Worm (Caenorhabditis elegans): Measurements from ENCODE around the gene alkb-8.
A peak's percentile ranks its signal among the peaks of the same experiment; 100 is the strongest.

alkb-8 gene

DNA sequence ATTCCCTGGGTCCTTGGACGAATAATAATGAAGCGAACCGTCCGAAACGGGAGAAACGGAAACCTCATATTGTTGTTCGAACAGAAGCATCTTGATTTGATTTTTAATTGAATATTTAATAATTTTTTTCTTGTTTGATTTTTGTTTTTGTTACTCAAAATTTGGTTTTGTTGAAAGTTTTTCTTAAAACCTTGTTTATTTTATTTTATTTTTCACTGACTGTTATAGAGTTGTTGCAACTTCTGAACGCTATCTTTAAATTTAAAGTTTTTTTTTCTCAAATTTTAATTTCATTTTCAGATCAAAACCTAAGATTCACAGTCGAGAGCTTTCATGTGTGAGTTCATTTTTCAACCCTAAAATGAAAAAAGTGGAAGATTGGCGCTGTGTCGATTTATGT lies at the start of gene alkb-8:
Gene alkb-8 (plus strand): TSS at position 301 of the 400 bp plus-strand sequence.
- TF ChIP-seq fkh-10 (GFP tag; optimal IDR thresholded peaks at IDR 0.05): no peak
- no peak for TF ChIP-seq dsc-1 (tag; optimal IDR thresholded peaks at IDR 0.05)
- no peak for TF ChIP-seq fkh-8 (tag; optimal IDR thresholded peaks at IDR 0.05)
- TF ChIP-seq efl-1 (optimal IDR thresholded peaks at IDR 0.05): no peak
- TF ChIP-seq efl-1 (GFP tag; optimal IDR thresholded peaks at IDR 0.05 in 1 of 2): no peak

DNA sequence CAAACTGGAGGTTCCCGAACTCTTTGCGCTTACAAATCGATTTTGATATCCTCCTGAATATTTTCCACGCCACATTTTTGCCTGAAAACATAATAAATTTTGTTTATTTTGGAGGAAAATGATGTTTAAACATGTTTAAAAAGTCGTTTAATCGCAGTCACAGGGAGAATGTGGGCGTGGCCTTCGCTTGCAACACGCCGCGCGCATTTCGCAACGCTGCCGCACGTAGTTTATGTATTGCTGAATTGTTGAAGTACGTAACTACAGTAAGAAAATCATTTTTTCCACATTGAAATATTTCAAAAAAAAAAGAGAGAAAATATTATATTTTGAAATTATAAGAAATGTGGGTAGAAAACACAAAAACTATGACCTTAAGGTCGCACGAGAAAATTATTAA lies 44.9 kb upstream of the alkb-8 start, which contains the start of gene C46F11.4:
Gene C46F11.4 (minus strand): TSS at position 81 of the 400 bp plus-strand sequence.
- TF ChIP-seq nhr-76 (tag; optimal IDR thresholded peaks at IDR 0.05) (no peak), efl-3 (GFP tag; optimal IDR thresholded peaks at IDR 0.05) (no peak), ztf-4 (tag; optimal IDR thresholded peaks at IDR 0.05) (no peak), nhr-71 (tag; optimal IDR thresholded peaks at IDR 0.05) (peak; percentile 60), nhr-28 (tag; optimal IDR thresholded peaks at IDR 0.05) (no peak), nhr-19 (GFP tag; conservative IDR thresholded peaks at IDR 0.05) (no peak; the same call in 1 of the 2 replicates), unc-62 (GFP tag; optimal IDR thresholded peaks at IDR 0.05) (no peak), nhr-237 (tag; optimal IDR thresholded peaks at IDR 0.05) (no peak), elt-2 (tag; optimal IDR thresholded peaks at IDR 0.05) (no peak), swsn-7 (tag; optimal IDR thresholded peaks at IDR 0.05) (peak; percentile 49), ama-1 (optimal IDR thresholded peaks at IDR 0.05) (no peak), skn-1 (tag; optimal IDR thresholded peaks at IDR 0.05) (peak; percentile 25), tlp-1 (tag; optimal IDR thresholded peaks at IDR 0.05) (no peak), nhr-90 (tag; optimal IDR thresholded peaks at IDR 0.05; ENCODE audit: poor library complexity) (peak; percentile 62), sptf-1 (tag; optimal IDR thresholded peaks at IDR 0.05) (no peak), zip-4 (GFP tag; optimal IDR thresholded peaks at IDR 0.05) (no peak), egl-13 (tag; optimal IDR thresholded peaks at IDR 0.05) (peak; percentile 2), dsc-1 (tag; optimal IDR thresholded peaks at IDR 0.05) (peak; percentile 22), irx-1 (tag; optimal IDR thresholded peaks at IDR 0.05) (no peak), lsy-2 (tag; optimal IDR thresholded peaks at IDR 0.05) (peak; percentile 45 to 63), pax-3 (tag; optimal IDR thresholded peaks at IDR 0.05) (no peak), ceh-88 (GFP tag; IDR thresholded peaks at IDR 0.05) (no peak), xbp-1 (tag; optimal IDR thresholded peaks at IDR 0.05) (peak; percentile 44), unc-130 (tag; optimal IDR thresholded peaks at IDR 0.05) (peak; percentile 23), lin-13 (GFP tag; optimal IDR thresholded peaks at IDR 0.05) (no peak), fkh-4 (tag; optimal IDR thresholded peaks at IDR 0.05; ENCODE audit: borderline replicate concordance) (no peak), jun-1 (tag; optimal IDR thresholded peaks at IDR 0.05) (no peak), unc-98 (GFP tag; IDR thresholded peaks at IDR 0.05) (no peak), lin-35 (GFP tag; optimal IDR thresholded peaks at IDR 0.05) (peak in 1 of 2 experiments; percentile 50), lin-39 (tag; optimal IDR thresholded peaks at IDR 0.05) (peak; percentile 27), C34B4.2 (tag; optimal IDR thresholded peaks at IDR 0.05) (no peak), fos-1 (tag; optimal IDR thresholded peaks at IDR 0.05) (no peak), hlh-4 (tag; optimal IDR thresholded peaks at IDR 0.05) (no peak), ceh-90 (tag; optimal IDR thresholded peaks at IDR 0.05) (no peak), snpc-4 (tag; optimal IDR thresholded peaks at IDR 0.05) (peak; percentile 19), ces-1 (GFP tag; optimal IDR thresholded peaks at IDR 0.05) (no peak), lin-14 (GFP tag; optimal IDR thresholded peaks at IDR 0.05) (no peak), isw-1 (GFP tag; IDR thresholded peaks at IDR 0.05) (no peak), pag-3 (tag; optimal IDR thresholded peaks at IDR 0.05; ENCODE audit: borderline replicate concordance, insufficient read depth) (no peak), mef-2 (tag; optimal IDR thresholded peaks at IDR 0.05) (no peak), blmp-1 (tag; optimal IDR thresholded peaks at IDR 0.05) (peak; percentile 3), alr-1 (tag; optimal IDR thresholded peaks at IDR 0.05; ENCODE audit: borderline replicate concordance) (no peak), aha-1 (tag; optimal IDR thresholded peaks at IDR 0.05) (no peak), mdl-1 (tag; optimal IDR thresholded peaks at IDR 0.05) (no peak), hpl-2 (GFP tag; optimal IDR thresholded peaks at IDR 0.05) (no peak), zag-1 (tag; optimal IDR thresholded peaks at IDR 0.05) (no peak), nhr-85 (tag) (peak; percentile 41), tbx-2 (tag; optimal IDR thresholded peaks at IDR 0.05) (peak; percentile 51), efl-1 (optimal IDR thresholded peaks at IDR 0.05) (peak; percentile 6 to 48), efl-1 (GFP tag; optimal IDR thresholded peaks at IDR 0.05 in 1 of 2) (peak; percentile 34 to 94), unc-30 (tag; optimal IDR thresholded peaks at IDR 0.05) (no peak)

Data from whole organism, L1 larva.